Fruit fly (Drosophila melanogaster) whole organism, wandering third instar larva: ENCODE data around the gene CG2816.

Experiments used
- Dfd ChIP-seq: fragments of >200 bp; optimal IDR thresholded peaks from 2 replicates; lab custom pipeline; 2017; ENCODE audit warnings: missing biosample characterization, missing genetic modification characterization
- Hr78 ChIP-seq: fragments of >200 bp; optimal IDR thresholded peaks from 2 replicates; lab custom pipeline; 2017; ENCODE audit warnings: missing biosample characterization, missing genetic modification characterization
- Rel ChIP-seq, 2 experiments: fragments of 200-800 bp; sonication (Bioruptor generic) in 1 of 2; optimal IDR thresholded peaks; 2 replicates in 1 of 2; 3 replicates in 1 of 2; lab custom pipeline; 2016 to 2019; ENCODE audit warnings: mild to moderate bottlenecking in 2 of 2, missing biosample characterization in 2 of 2, missing genetic modification characterization in 2 of 2, moderate library complexity in 1 of 2
- psq ChIP-seq: fragments of 200-800 bp; sonication (Bioruptor generic); optimal IDR thresholded peaks from 3 replicates; lab custom pipeline; 2017; ENCODE audit warnings: missing biosample characterization, mild to moderate bottlenecking, missing genetic modification characterization, moderate library complexity

dm6 chr2L:3731055-3731454, 27.6 kb downstream of the CG2816 start:
- TF ChIP-seq Rel (GFP tag; optimal IDR thresholded peaks at IDR 0.05; lab: Kevin White, UChicago): no peak
- no peak for TF ChIP-seq Rel (tag; optimal IDR thresholded peaks at IDR 0.05; lab: Kevin White, UChicago)
- TF ChIP-seq psq (GFP tag; lab: Kevin White, UChicago): no peak
- no peak for TF ChIP-seq Dfd (GFP tag; lab: Kevin White, UChicago)
- TF ChIP-seq Hr78 (GFP tag; lab: Kevin White, UChicago): no peak
